Fruit fly (Drosophila melanogaster): ENCODE results near the gene CG43094.

DNA sequence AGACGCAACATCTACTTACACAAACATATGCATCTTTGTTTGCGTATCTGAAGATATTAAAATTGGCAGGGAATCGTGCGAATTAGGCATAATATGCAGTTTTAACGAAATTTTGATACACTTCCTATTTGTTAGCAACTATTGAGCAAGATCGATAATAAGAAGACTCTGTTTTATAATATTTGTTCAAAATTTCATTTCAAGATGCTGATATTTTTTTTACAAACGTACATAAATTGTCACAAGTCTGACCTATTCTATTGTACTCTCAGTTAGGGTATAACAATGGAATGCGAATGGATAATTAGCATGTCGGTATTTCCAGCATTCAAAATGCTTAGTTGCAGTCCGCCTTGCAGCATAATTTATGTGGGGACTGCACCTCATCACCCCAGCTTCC lies 42.9 kb downstream of the CG43094 start:
- TF ChIP-seq lz (GFP tag; optimal IDR thresholded peaks at IDR 0.05) (peak; percentile 16), CG6854 (GFP tag; optimal IDR thresholded peaks at IDR 0.05) (no peak), Ets21C (GFP tag; optimal IDR thresholded peaks at IDR 0.05) (no peak), CG8632 (GFP tag; optimal IDR thresholded peaks at IDR 0.05) (no peak), salr (GFP tag; optimal IDR thresholded peaks at IDR 0.05) (no peak), CG6808 (GFP tag; optimal IDR thresholded peaks at IDR 0.05) (no peak), CG3032 (tag; optimal IDR thresholded peaks at IDR 0.05) (no peak), esn (GFP tag; optimal IDR thresholded peaks at IDR 0.05) (peak; percentile 41), CG34406 (GFP tag; optimal IDR thresholded peaks at IDR 0.05) (no peak)
